Fruit fly (Drosophila melanogaster) whole organism, embryonic: ENCODE results near the gene mRRF1.

Source experiments
- Asciz ChIP-seq: fragments of 200-800 bp; sonication (Bioruptor generic); optimal IDR thresholded peaks from 2 replicates; lab custom pipeline; 2017; ENCODE audit warnings: missing biosample characterization, mild to moderate bottlenecking, missing genetic modification characterization, missing genetic modification reagents
- BEAF-32 ChIP-seq: fragments of 200-800 bp; sonication (Bioruptor generic); optimal IDR thresholded peaks from 3 replicates; lab custom pipeline; 2017; ENCODE audit warnings: missing biosample characterization, missing genetic modification characterization, mild to moderate bottlenecking, moderate library complexity, missing genetic modification reagents
- Bgb ChIP-seq: fragments of 200-800 bp; sonication (Bioruptor generic); IDR thresholded peaks from 2 replicates; pipeline ENCODE4 v1.3.6; 2022; ENCODE audit warnings: missing biosample characterization, missing genetic modification characterization; ENCODE audit not compliant: partially characterized antibody
- CG1024 ChIP-seq: fragments of 200-800 bp; sonication (Bioruptor generic); IDR thresholded peaks from 2 replicates; pipeline ENCODE4 v1.3.6; 2022; ENCODE audit warnings: missing biosample characterization, missing genetic modification characterization
- CG11560 ChIP-seq: fragments of 200-800 bp; sonication (Bioruptor generic); IDR thresholded peaks from 3 replicates; pipeline ENCODE4 v1.3.6; 2022; ENCODE audit warnings: missing biosample characterization, missing genetic modification characterization
- CG11695 ChIP-seq: fragments of 200-800 bp; sonication (Bioruptor generic); IDR thresholded peaks from 3 replicates; pipeline ENCODE4 v1.3.6; 2022; ENCODE audit warnings: missing biosample characterization, missing genetic modification characterization
- CG14667 ChIP-seq: fragments of 200-800 bp; sonication (Bioruptor generic); IDR thresholded peaks from 2 replicates; pipeline ENCODE4 v1.3.6; 2022; ENCODE audit warnings: missing biosample characterization, missing genetic modification characterization
- CG17829 ChIP-seq: fragments of 200-800 bp; optimal IDR thresholded peaks from 2 replicates; lab custom pipeline; 2019; ENCODE audit warnings: missing biosample characterization, mild to moderate bottlenecking, missing genetic modification characterization, moderate library complexity
- CG18476 ChIP-seq: fragments of 200-800 bp; sonication (Bioruptor generic); optimal IDR thresholded peaks from 2 replicates; lab custom pipeline; 2016; ENCODE audit warnings: missing biosample characterization, mild to moderate bottlenecking, missing genetic modification characterization
- CG2875 ChIP-seq: fragments of 200-800 bp; sonication (Bioruptor generic); optimal IDR thresholded peaks from 2 replicates; lab custom pipeline; 2017; ENCODE audit warnings: missing biosample characterization, mild to moderate bottlenecking, missing genetic modification characterization, missing genetic modification reagents
- CG31441 ChIP-seq: fragments of 200-800 bp; sonication (Bioruptor generic); IDR thresholded peaks from 2 replicates; pipeline ENCODE4 v1.3.6; 2022; ENCODE audit warnings: missing biosample characterization, missing genetic modification characterization
- CG3407 ChIP-seq: fragments of 200-800 bp; sonication (Bioruptor generic); optimal IDR thresholded peaks from 2 replicates; lab custom pipeline; 2018; ENCODE audit warnings: missing biosample characterization, mild to moderate bottlenecking, missing genetic modification characterization
- CG34422 ChIP-seq: fragments of 200-800 bp; sonication (Bioruptor generic); IDR thresholded peaks from 3 replicates; pipeline ENCODE4 v1.3.6; 2022; ENCODE audit warnings: missing biosample characterization, missing genetic modification characterization
- CG43689 ChIP-seq: fragments of 200-800 bp; sonication (Bioruptor generic); IDR thresholded peaks from 2 replicates; pipeline ENCODE4 v1.3.6; 2022; ENCODE audit warnings: missing biosample characterization, missing genetic modification characterization
- CG4424 ChIP-seq: fragments of 200-800 bp; sonication (Bioruptor generic); optimal IDR thresholded peaks from 3 replicates; lab custom pipeline; 2016; ENCODE audit warnings: missing biosample characterization, missing genetic modification characterization
- CG8089 ChIP-seq: fragments of 200-800 bp; sonication (Bioruptor generic); optimal IDR thresholded peaks from 3 replicates; lab custom pipeline; 2016; ENCODE audit warnings: missing biosample characterization, missing genetic modification characterization
- CG8281 ChIP-seq: fragments of 200-800 bp; sonication (Bioruptor generic); optimal IDR thresholded peaks from 2 replicates; lab custom pipeline; 2018; ENCODE audit warnings: missing biosample characterization, mild to moderate bottlenecking, missing genetic modification characterization, moderate library complexity
- Chrac-16 ChIP-seq: fragments of 200-800 bp; sonication (Bioruptor generic); optimal IDR thresholded peaks from 3 replicates; lab custom pipeline; 2016; ENCODE audit warnings: missing biosample characterization, missing genetic modification characterization
- CrebB ChIP-seq: fragments of 200-800 bp; sonication (Bioruptor generic); optimal IDR thresholded peaks from 3 replicates; lab custom pipeline; 2018; ENCODE audit warnings: missing biosample characterization, mild to moderate bottlenecking, missing genetic modification characterization
- GATAe ChIP-seq: fragments of 200-800 bp; sonication (Bioruptor generic); conservative IDR thresholded peaks from 2 replicates; pipeline ENCODE4 v1.3.6; 2022; ENCODE audit warnings: missing biosample characterization, missing genetic modification characterization
- HHEX ChIP-seq: fragments of 200-800 bp; sonication (Bioruptor generic); optimal IDR thresholded peaks from 3 replicates; lab custom pipeline; 2017; ENCODE audit warnings: missing biosample characterization, mild to moderate bottlenecking, missing genetic modification characterization, missing genetic modification reagents
- HLH3B ChIP-seq: fragments of 200-800 bp; sonication (Bioruptor generic); IDR thresholded peaks from 2 replicates; pipeline ENCODE4 v1.3.6; 2022; ENCODE audit warnings: missing biosample characterization, missing genetic modification characterization
- Jarid2 ChIP-seq: fragments of 200-800 bp; sonication (Bioruptor generic); optimal IDR thresholded peaks from 3 replicates; lab custom pipeline; 2017; ENCODE audit warnings: mild to moderate bottlenecking, missing biosample characterization, missing genetic modification reagents, missing genetic modification characterization
- Lhr ChIP-seq: fragments of 200-800 bp; sonication (Bioruptor generic); optimal IDR thresholded peaks from 3 replicates; lab custom pipeline; 2017; ENCODE audit warnings: mild to moderate bottlenecking, missing biosample characterization, missing genetic modification reagents, missing genetic modification characterization
- Mad ChIP-seq: fragments of 200-800 bp; sonication (Bioruptor generic); optimal IDR thresholded peaks from 2 replicates; lab custom pipeline; 2016; ENCODE audit warnings: missing biosample characterization, missing genetic modification characterization
- Scr ChIP-seq: fragments of 200-800 bp; sonication (Bioruptor generic); IDR thresholded peaks from 2 replicates; pipeline ENCODE4 v1.3.6; 2022; ENCODE audit warnings: missing biosample characterization, missing genetic modification characterization; ENCODE audit not compliant: partially characterized antibody
- Stat92E ChIP-seq, 3 experiments: fragments of >200 bp in 2 of 3; fragments of 200-800 bp in 1 of 3; sonication (Bioruptor generic) in 1 of 3; optimal IDR thresholded peaks; 2 replicates each; lab custom pipeline; 2017 to 2019; ENCODE audit warnings: missing biosample characterization in 3 of 3, missing genetic modification characterization in 3 of 3, mild to moderate bottlenecking in 1 of 3, moderate library complexity in 1 of 3
- Xbp1 ChIP-seq: fragments of 200-800 bp; sonication (Bioruptor generic); optimal IDR thresholded peaks from 3 replicates; lab custom pipeline; 2016; ENCODE audit warnings: missing biosample characterization, mild to moderate bottlenecking, missing genetic modification characterization
- abd-A ChIP-seq: fragments of 200-800 bp; sonication (Bioruptor generic); optimal IDR thresholded peaks from 3 replicates; lab custom pipeline; 2019; ENCODE audit warnings: missing biosample characterization, mild to moderate bottlenecking, missing genetic modification characterization, moderate library complexity
- al ChIP-seq: fragments of 200-800 bp; sonication (Bioruptor generic); IDR thresholded peaks from 2 replicates; pipeline ENCODE4 v1.3.6; 2022; ENCODE audit warnings: missing biosample characterization, missing genetic modification characterization
- br ChIP-seq: fragments of >200 bp; optimal IDR thresholded peaks from 2 replicates; lab custom pipeline; 2017
- corto ChIP-seq: fragments of 200-800 bp; sonication (Bioruptor generic); optimal IDR thresholded peaks from 2 replicates; lab custom pipeline; 2016; ENCODE audit warnings: missing biosample characterization, mild to moderate bottlenecking, missing genetic modification characterization, moderate library complexity
- dimm ChIP-seq: fragments of 200-800 bp; sonication (Bioruptor generic); IDR thresholded peaks from 2 replicates; pipeline ENCODE4 v1.3.6; 2022; ENCODE audit warnings: missing biosample characterization, missing genetic modification characterization
- ems ChIP-seq: fragments of 200-800 bp; sonication (Bioruptor generic); optimal IDR thresholded peaks from 3 replicates; lab custom pipeline; 2016; ENCODE audit warnings: missing biosample characterization, missing genetic modification characterization
- esg ChIP-seq: fragments of 200-800 bp; sonication (Bioruptor generic); conservative IDR thresholded peaks from 2 replicates; pipeline ENCODE4 v1.3.6; 2022; ENCODE audit warnings: missing biosample characterization, missing genetic modification characterization
- exex ChIP-seq: fragments of 200-800 bp; sonication (Bioruptor generic); optimal IDR thresholded peaks from 4 replicates; lab custom pipeline; 2018; ENCODE audit warnings: missing biosample characterization, mild to moderate bottlenecking, missing genetic modification characterization, moderate library complexity
- jing ChIP-seq: fragments of 200-800 bp; sonication (Bioruptor generic); optimal IDR thresholded peaks from 2 replicates; lab custom pipeline; 2018; ENCODE audit warnings: missing biosample characterization, mild to moderate bottlenecking, missing genetic modification characterization
- lilli ChIP-seq: fragments of 200-800 bp; sonication (Bioruptor generic); optimal IDR thresholded peaks from 3 replicates; lab custom pipeline; 2016; ENCODE audit warnings: missing biosample characterization, missing genetic modification characterization
- luna ChIP-seq: fragments of 200-800 bp; sonication (Bioruptor generic); optimal IDR thresholded peaks from 2 replicates; lab custom pipeline; 2016; ENCODE audit warnings: missing biosample characterization, missing genetic modification characterization
- nom ChIP-seq: fragments of 200-800 bp; sonication (Bioruptor generic); optimal IDR thresholded peaks from 2 replicates; lab custom pipeline; 2017; ENCODE audit warnings: missing biosample characterization, missing genetic modification characterization, mild to moderate bottlenecking, moderate library complexity, missing genetic modification reagents
- pnt ChIP-seq: fragments of 200-800 bp; sonication (Bioruptor generic); optimal IDR thresholded peaks from 3 replicates; lab custom pipeline; 2016; ENCODE audit warnings: missing biosample characterization, missing genetic modification characterization
- sc ChIP-seq, 3 experiments: fragments of >200 bp in 2 of 3; fragments of 200-800 bp in 1 of 3; sonication (Bioruptor generic) in 1 of 3; optimal IDR thresholded peaks; 2 replicates in 2 of 3; 3 replicates in 1 of 3; lab custom pipeline; 2017; ENCODE audit warnings: mild to moderate bottlenecking in 1 of 3, missing biosample characterization in 1 of 3, missing genetic modification characterization in 1 of 3, missing genetic modification reagents in 1 of 3
- ssp ChIP-seq: fragments of 200-800 bp; sonication (Bioruptor generic); IDR thresholded peaks from 2 replicates; pipeline ENCODE4 v1.3.6; 2022; ENCODE audit warnings: missing biosample characterization, missing genetic modification characterization
- stc ChIP-seq: fragments of 200-800 bp; sonication (Bioruptor generic); IDR thresholded peaks from 2 replicates; pipeline ENCODE4 v1.3.6; 2022; ENCODE audit warnings: missing biosample characterization, missing genetic modification characterization
- unpg ChIP-seq: fragments of 200-800 bp; sonication (Bioruptor generic); optimal IDR thresholded peaks from 3 replicates; lab custom pipeline; 2018; ENCODE audit warnings: missing biosample characterization, mild to moderate bottlenecking, missing genetic modification characterization, moderate library complexity
- usp ChIP-seq: fragments of >200 bp; optimal IDR thresholded peaks from 2 replicates; lab custom pipeline; 2017; ENCODE audit warnings: missing biosample characterization, missing genetic modification characterization
- vfl ChIP-seq: fragments of 200-800 bp; sonication (Bioruptor generic); optimal IDR thresholded peaks from 2 replicates; lab custom pipeline; 2016; ENCODE audit warnings: missing biosample characterization, missing genetic modification characterization
- wor ChIP-seq: fragments of 200-800 bp; sonication (Bioruptor generic); IDR thresholded peaks from 2 replicates; pipeline ENCODE4 v1.3.6; 2022; ENCODE audit warnings: missing biosample characterization, missing genetic modification characterization
- zen2 ChIP-seq: fragments of 200-800 bp; sonication (Bioruptor generic); IDR thresholded peaks from 3 replicates; pipeline ENCODE4 v1.3.6; 2022; ENCODE audit warnings: missing biosample characterization, missing genetic modification characterization; ENCODE audit not compliant: partially characterized antibody

Gene mRRF1

dm6 chr3L:9383345-9384075 lies 19.4 kb downstream of the mRRF1 start, which contains the start of gene Hsp27 (continued):
- peak; percentile 99 for TF ChIP-seq CG34422 (GFP tag; lab: Robert Waterston, UW)
- no peak for TF ChIP-seq exex (tag; lab: Kevin White, UChicago)
- peak; percentile 95 for TF ChIP-seq CG43689 (GFP tag; lab: Robert Waterston, UW)
- peak; percentile 89 for TF ChIP-seq CG8281 (tag; lab: Kevin White, UChicago)
- TF ChIP-seq usp (GFP tag; lab: Kevin White, UChicago), result no peak
- TF ChIP-seq al (GFP tag; lab: Robert Waterston, UW), result peak; percentile 98
- TF ChIP-seq HHEX (GFP tag; lab: Kevin White, UChicago), result peak; percentile 97
- TF ChIP-seq CG18476, result peak; percentile 98
- TF ChIP-seq Lhr (GFP tag; lab: Kevin White, UChicago), result peak; percentile 93
- TF ChIP-seq Chrac-16 (GFP tag; lab: Kevin White, UChicago), result peak; percentile 98
- no peak for TF ChIP-seq br (lab: Kevin White, UChicago)
- peak; percentile 98 for TF ChIP-seq Asciz (GFP tag; lab: Kevin White, UChicago)
- peak; percentile 83 for TF ChIP-seq CG8089 (GFP tag; lab: Kevin White, UChicago)
- peak; percentile 99 for TF ChIP-seq CG2875 (GFP tag; lab: Kevin White, UChicago)
- TF ChIP-seq CG11560 (tag; lab: Robert Waterston, UW), result peak; percentile 88
- peak; percentile 95 for TF ChIP-seq esg (GFP tag; lab: Robert Waterston, UW)
- TF ChIP-seq stc (GFP tag; lab: Robert Waterston, UW), result peak; percentile 98
- peak; percentile 99 for TF ChIP-seq Xbp1 (GFP tag; lab: Kevin White, UChicago)
- no peak for TF ChIP-seq Bgb
- TF ChIP-seq Stat92E (GFP tag; optimal IDR thresholded peaks at IDR 0.05; lab: Kevin White, UChicago), result peak in 1 of 3 experiments; percentile 94
- TF ChIP-seq nom, result peak; percentile 98
- peak; percentile 91 for TF ChIP-seq dimm (GFP tag; lab: Robert Waterston, UW)
- TF ChIP-seq sc (optimal IDR thresholded peaks at IDR 0.05; lab: Kevin White, UChicago), result no peak
- peak; percentile 98 for TF ChIP-seq sc (GFP tag; optimal IDR thresholded peaks at IDR 0.05; lab: Kevin White, UChicago)
- TF ChIP-seq corto, result peak; percentile 100
- no peak for TF ChIP-seq zen2 (GFP tag; lab: Robert Waterston, UW)
- peak; percentile 99 for TF ChIP-seq CG4424 (GFP tag; lab: Kevin White, UChicago)
- TF ChIP-seq lilli (GFP tag; lab: Kevin White, UChicago), result peak; percentile 98
- TF ChIP-seq CG17829 (tag; lab: Kevin White, UChicago), result peak; percentile 98
- TF ChIP-seq wor (GFP tag; lab: Robert Waterston, UW), result peak; percentile 97
- TF ChIP-seq ssp (GFP tag; lab: Robert Waterston, UW), result peak; percentile 94
- peak; percentile 99 for TF ChIP-seq ems
- peak; percentile 99 for TF ChIP-seq unpg
- peak; percentile 97 for TF ChIP-seq vfl (GFP tag; lab: Kevin White, UChicago)
- peak; percentile 94 for TF ChIP-seq CG1024 (GFP tag; lab: Robert Waterston, UW)
- peak; percentile 96 for TF ChIP-seq pnt (GFP tag; lab: Kevin White, UChicago)
- TF ChIP-seq CrebB (tag; lab: Kevin White, UChicago), result peak; percentile 93
- peak; percentile 8 for TF ChIP-seq BEAF-32 (GFP tag; lab: Kevin White, UChicago)
- peak; percentile 98 for TF ChIP-seq CG3407
- TF ChIP-seq HLH3B, result peak; percentile 99
- TF ChIP-seq CG31441 (GFP tag; lab: Robert Waterston, UW), result peak; percentile 99
- TF ChIP-seq Jarid2 (GFP tag; lab: Kevin White, UChicago), result peak; percentile 93
- peak; percentile 92 for TF ChIP-seq GATAe (GFP tag; lab: Robert Waterston, UW)
- TF ChIP-seq CG11695 (GFP tag; lab: Robert Waterston, UW), result peak; percentile 99
- TF ChIP-seq jing, result peak; percentile 96
- TF ChIP-seq abd-A (tag; lab: Kevin White, UChicago), result peak; percentile 64
- no peak for TF ChIP-seq Scr
- peak; percentile 98 for TF ChIP-seq CG14667 (GFP tag; lab: Robert Waterston, UW)
- TF ChIP-seq Mad (GFP tag; lab: Kevin White, UChicago), result peak; percentile 95
- peak; percentile 60 for TF ChIP-seq luna (GFP tag; lab: Kevin White, UChicago)
